Worm (Caenorhabditis elegans) whole organism, L3 larva: Measurements from ENCODE around the gene clec-266.

Experiments used
- ceh-82 ChIP-seq: fragments of 150-350 bp; optimal IDR thresholded peaks from 2 replicates; lab custom pipeline; 2014; ENCODE audit warnings: missing biosample characterization, missing genetic modification characterization
- elt-1 ChIP-seq: fragments of 150-350 bp; optimal IDR thresholded peaks from 2 replicates; lab custom pipeline; 2014; ENCODE audit warnings: missing biosample characterization, missing genetic modification characterization
- lin-15B ChIP-seq: fragments of 150-350 bp; optimal IDR thresholded peaks from 2 replicates; lab custom pipeline; 2014; ENCODE audit warnings: missing biosample characterization, missing genetic modification characterization
- nfya-1 ChIP-seq: sonication (generic microtip); optimal IDR thresholded peaks from 2 replicates; lab custom pipeline; 2017; ENCODE audit warnings: missing genetic modification characterization, mild to moderate bottlenecking, missing compliant biosample characterization, antibody characterized with exemption, moderate library complexity; ENCODE audit not compliant: insufficient read depth
- nhr-11 ChIP-seq: fragments of 150-350 bp; optimal IDR thresholded peaks from 2 replicates; lab custom pipeline; 2014; ENCODE audit warnings: missing biosample characterization, missing genetic modification characterization
- nhr-12 ChIP-seq: fragments of 150-350 bp; optimal IDR thresholded peaks from 2 replicates; lab custom pipeline; 2014; ENCODE audit warnings: missing biosample characterization, missing genetic modification characterization
- nhr-237 ChIP-seq: fragments of 150-350 bp; optimal IDR thresholded peaks from 2 replicates; lab custom pipeline; 2014; ENCODE audit warnings: missing biosample characterization, missing genetic modification characterization
- nhr-28 ChIP-seq: fragments of 150-350 bp; optimal IDR thresholded peaks from 2 replicates; lab custom pipeline; 2014; ENCODE audit warnings: missing biosample characterization, missing genetic modification characterization
- nhr-77 ChIP-seq: fragments of 150-350 bp; optimal IDR thresholded peaks from 2 replicates; lab custom pipeline; 2014; ENCODE audit warnings: missing biosample characterization, missing genetic modification characterization
- unc-62 ChIP-seq: fragments of 150-350 bp; sonication (generic microtip); optimal IDR thresholded peaks from 4 replicates; lab custom pipeline; 2014; ENCODE audit warnings: missing biosample characterization, missing genetic modification reagents, missing genetic modification characterization
- zag-1 ChIP-seq: fragments of 150-350 bp; optimal IDR thresholded peaks from 2 replicates; lab custom pipeline; 2014; ENCODE audit warnings: missing biosample characterization, missing genetic modification characterization
- ztf-11 ChIP-seq: fragments of 150-350 bp; optimal IDR thresholded peaks from 2 replicates; lab custom pipeline; 2014; ENCODE audit warnings: missing biosample characterization, missing genetic modification characterization
- ztf-4 ChIP-seq: fragments of 150-350 bp; optimal IDR thresholded peaks from 2 replicates; lab custom pipeline; 2014; ENCODE audit warnings: missing biosample characterization, missing genetic modification characterization

DNA sequence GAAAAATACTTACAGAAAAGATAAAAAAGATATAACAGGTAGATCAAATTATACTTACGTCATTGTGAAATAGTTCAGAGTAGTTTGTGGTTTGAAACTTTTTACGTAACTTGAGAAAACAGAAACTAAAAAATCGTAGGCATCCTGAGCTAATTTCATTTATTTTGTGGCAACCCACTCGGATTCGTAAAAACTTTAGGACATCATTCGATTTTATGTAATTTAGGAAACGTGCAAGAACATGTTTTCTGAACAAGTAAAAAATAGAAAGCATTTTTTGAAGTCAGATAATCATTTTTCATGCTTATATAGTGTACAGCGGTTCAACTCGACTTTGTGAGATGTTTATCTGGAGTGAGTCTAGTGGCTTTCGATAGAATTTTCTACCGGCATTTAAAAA lies 24.0 kb downstream of the clec-266 start, which contains the start of gene hic-1:
- TF ChIP-seq elt-1 (tag; lab: Kevin White, UChicago): no peak
- TF ChIP-seq lin-15B (tag; lab: Kevin White, UChicago): no peak
- no peak for TF ChIP-seq nhr-12 (tag; lab: Kevin White, UChicago)
- no peak for TF ChIP-seq nfya-1
- no peak for TF ChIP-seq nhr-11 (tag; lab: Kevin White, UChicago)
- no peak for TF ChIP-seq ztf-11 (tag; lab: Kevin White, UChicago)
- TF ChIP-seq nhr-237 (tag; lab: Kevin White, UChicago): no peak
- TF ChIP-seq unc-62 (GFP tag; lab: Kevin White, UChicago): no peak
- TF ChIP-seq ceh-82 (tag; lab: Kevin White, UChicago): no peak
- no peak for TF ChIP-seq ztf-4 (tag; lab: Kevin White, UChicago)
- no peak for TF ChIP-seq nhr-77 (tag; lab: Kevin White, UChicago)
- no peak for TF ChIP-seq nhr-28 (tag; lab: Kevin White, UChicago)
- TF ChIP-seq zag-1 (tag; lab: Kevin White, UChicago): no peak
